Fruit fly (Drosophila melanogaster): ENCODE measurements around the gene Snmp1.

The Snmp1 gene

DNA sequence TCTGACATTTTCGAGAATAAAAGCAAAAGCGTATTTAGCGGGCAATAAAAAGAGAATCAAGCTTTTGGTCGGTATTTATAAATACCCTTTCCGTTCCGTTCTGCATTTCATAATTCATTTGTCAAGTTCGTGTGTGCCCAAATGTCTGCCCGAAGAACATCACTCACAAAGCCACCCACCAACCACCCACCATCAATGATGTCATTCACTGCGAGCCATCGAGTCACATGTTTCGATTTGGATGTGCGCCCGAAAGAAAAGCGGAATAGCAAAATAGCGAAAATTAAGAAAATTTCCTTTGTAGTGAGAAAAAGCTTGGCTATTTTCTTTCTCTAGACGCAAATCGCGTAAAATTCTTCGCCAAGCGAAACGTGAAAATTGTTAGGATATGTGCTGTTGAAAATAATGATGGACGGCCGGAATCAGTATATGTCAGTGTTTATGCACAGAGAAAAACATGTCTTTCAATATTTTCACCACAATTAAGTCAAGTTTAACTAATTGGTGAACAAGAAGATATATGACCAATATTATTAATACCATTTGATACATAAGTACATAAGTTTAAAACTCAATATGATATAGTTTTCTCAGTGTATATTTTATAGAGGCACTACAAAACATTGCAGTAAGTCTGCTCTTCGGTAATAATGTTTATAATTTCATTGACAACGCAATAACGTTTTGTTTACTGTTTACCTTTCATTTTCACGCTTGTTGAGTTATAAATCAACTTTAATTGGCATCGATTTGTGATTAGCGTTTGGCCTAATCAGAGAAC, 16.7 kb downstream of the Snmp1 start (continued):
- TF ChIP-seq CG12155 (GFP tag; optimal IDR thresholded peaks at IDR 0.05) (peak; percentile 56), dpn (GFP tag; optimal IDR thresholded peaks at IDR 0.05) (peak; percentile 33 to 51), H15 (GFP tag; IDR thresholded peaks at IDR 0.05) (0 out of 3 replicates have a peak, but pooled peaks have one; percentile 34), ranshi (GFP tag; IDR thresholded peaks at IDR 0.05) (peak; percentile 40; the same call in 1 of the 2 replicates), Nf-YA (GFP tag; IDR thresholded peaks at IDR 0.05) (no peak), chinmo (GFP tag; IDR thresholded peaks at IDR 0.05; ENCODE audit: partially characterized antibody) (peak; percentile 86; the same call in 2 of the 4 replicates), D19A (tag; optimal IDR thresholded peaks at IDR 0.05) (peak; percentile 6), Hr51 (GFP tag; optimal IDR thresholded peaks at IDR 0.05) (peak in 1 of 2 experiments; percentile 80), CG18599 (GFP tag; optimal IDR thresholded peaks at IDR 0.05) (peak; percentile 69), Rx (GFP tag; IDR thresholded peaks at IDR 0.05) (no peak), CG13424 (tag; optimal IDR thresholded peaks at IDR 0.05) (peak; percentile 53), esg (GFP tag; conservative IDR thresholded peaks at IDR 0.05) (peak; percentile 69), Hr3 (GFP tag; optimal IDR thresholded peaks at IDR 0.05) (peak; percentile 34), lab (GFP tag; optimal IDR thresholded peaks at IDR 0.05) (peak; percentile 81), CG12236 (GFP tag; optimal IDR thresholded peaks at IDR 0.05) (peak; percentile 19), CG14050 (GFP tag; IDR thresholded peaks at IDR 0.05) (0 out of 3 replicates have a peak, but pooled peaks have one; percentile 15), CG33213 (GFP tag; optimal IDR thresholded peaks at IDR 0.05) (no peak), Atf6 (GFP tag; IDR thresholded peaks at IDR 0.05) (peak; percentile 63; the same call in 1 of the 2 replicates), pros (GFP tag; optimal IDR thresholded peaks at IDR 0.05) (no peak), Dp (GFP tag; optimal IDR thresholded peaks at IDR 0.05) (no peak), ssp (GFP tag; IDR thresholded peaks at IDR 0.05) (peak; percentile 43), Kr (GFP tag; optimal IDR thresholded peaks at IDR 0.05) (no peak), CG9727 (GFP tag; optimal IDR thresholded peaks at IDR 0.05) (peak; percentile 65), CG7928 (GFP tag; optimal IDR thresholded peaks at IDR 0.05) (no peak), Dip2 (GFP tag; IDR thresholded peaks at IDR 0.05) (no peak), CG12391 (tag; optimal IDR thresholded peaks at IDR 0.05) (peak; percentile 58), CG7271 (tag; optimal IDR thresholded peaks at IDR 0.05) (no peak), hkb (optimal IDR thresholded peaks at IDR 0.05) (no peak), hkb (GFP tag; IDR thresholded peaks at IDR 0.05) (peak; percentile 76), Sry-δ (GFP tag; optimal IDR thresholded peaks at IDR 0.05) (no peak), CG13123 (GFP tag; optimal IDR thresholded peaks at IDR 0.05) (peak; percentile 2), BtbVII (GFP tag; optimal IDR thresholded peaks at IDR 0.05) (peak; percentile 56), sug (tag; optimal IDR thresholded peaks at IDR 0.05) (no peak), CG4282 (GFP tag; optimal IDR thresholded peaks at IDR 0.05) (no peak), CG3838 (GFP tag; optimal IDR thresholded peaks at IDR 0.05) (no peak), CG11504 (tag; optimal IDR thresholded peaks at IDR 0.05) (peak; percentile 65), CG12769 (tag; optimal IDR thresholded peaks at IDR 0.05) (peak; percentile 75), CG13287 (GFP tag; IDR thresholded peaks at IDR 0.05; ENCODE audit: partially characterized antibody) (no peak), Awh (GFP tag; IDR thresholded peaks at IDR 0.05) (no peak), Vsx1 (GFP tag; optimal IDR thresholded peaks at IDR 0.05) (no peak), bigmax (GFP tag; optimal IDR thresholded peaks at IDR 0.05) (no peak), Bdp1 (GFP tag; optimal IDR thresholded peaks at IDR 0.05) (no peak), unpg (GFP tag; optimal IDR thresholded peaks at IDR 0.05) (peak; percentile 61), CG34224 (GFP tag; IDR thresholded peaks at IDR 0.05; ENCODE audit: partially characterized antibody) (no peak), CG13296 (GFP tag; optimal IDR thresholded peaks at IDR 0.05) (peak; percentile 44), CG6765 (GFP tag; optimal IDR thresholded peaks at IDR 0.05) (peak; percentile 32), pho (GFP tag; optimal IDR thresholded peaks at IDR 0.05) (peak; percentile 62), tin (GFP tag; optimal IDR thresholded peaks at IDR 0.05) (no peak), CG16863 (GFP tag; optimal IDR thresholded peaks at IDR 0.05) (peak; percentile 6)
